Worm (Caenorhabditis elegans) whole organism, L4 larva: Measurements from ENCODE around the gene sto-2.

Experiments
- F37D6.2 ChIP-seq: sonication (generic microtip); optimal IDR thresholded peaks from 2 replicates; lab custom pipeline; 2016; ENCODE audit warnings: mild to moderate bottlenecking, missing genetic modification characterization, missing compliant biosample characterization
- F44E2.7 ChIP-seq: fragments of 200-800 bp; sonication (Bioruptor generic); IDR thresholded peaks from 2 replicates; pipeline ENCODE4 v2.1.2; 2022; ENCODE audit warnings: missing genetic modification characterization, missing compliant biosample characterization
- F49E8.2 ChIP-seq: sonication (generic microtip); optimal IDR thresholded peaks from 2 replicates; lab custom pipeline; 2016; ENCODE audit warnings: missing compliant biosample characterization, mild to moderate bottlenecking, missing genetic modification characterization, borderline replicate concordance
- Y105C5A.15 ChIP-seq: fragments of 200-800 bp; sonication (Bioruptor generic); IDR thresholded peaks from 2 replicates; pipeline ENCODE4 v1.3.6; 2022; ENCODE audit warnings: missing genetic modification characterization, missing compliant biosample characterization
- Y48G9A.11 ChIP-seq: fragments of 200-800 bp; sonication (Bioruptor generic); IDR thresholded peaks from 2 replicates; pipeline ENCODE4 v1.3.6; 2022; ENCODE audit warnings: missing genetic modification reagents, missing genetic modification characterization, missing compliant biosample characterization
- ZK546.5 ChIP-seq, 2 experiments: sonication (generic microtip); optimal IDR thresholded peaks; 2 replicates each; lab custom pipeline; 2017; ENCODE audit warnings: missing biosample characterization in 2 of 2, missing genetic modification characterization in 2 of 2
- aha-1 ChIP-seq: fragments of 150-350 bp; peaks from one replicate; lab custom pipeline; 2014; ENCODE audit warnings: missing biosample characterization, missing genetic modification characterization
- aly-2 ChIP-seq: sonication (generic microtip); optimal IDR thresholded peaks from 2 replicates; lab custom pipeline; 2018; ENCODE audit warnings: missing biosample characterization, missing genetic modification characterization
- ama-1 ChIP-seq: fragments of 150-350 bp; optimal IDR thresholded peaks from 2 replicates; lab custom pipeline; 2014; ENCODE audit warnings: inconsistent platforms, mixed read lengths
- attf-4 ChIP-seq: sonication (generic microtip); optimal IDR thresholded peaks from 3 replicates; lab custom pipeline; 2017; ENCODE audit warnings: missing biosample characterization, missing genetic modification characterization
- ceh-82 ChIP-seq: sonication (generic microtip); optimal IDR thresholded peaks from 2 replicates; lab custom pipeline; 2017; ENCODE audit warnings: missing biosample characterization, missing genetic modification characterization
- ces-1 ChIP-seq: fragments of 150-350 bp; sonication (generic microtip); optimal IDR thresholded peaks from 4 replicates; lab custom pipeline; 2014; ENCODE audit warnings: missing biosample characterization, missing genetic modification reagents, missing genetic modification characterization
- dmd-6 ChIP-seq: fragments of 200-800 bp; sonication (Bioruptor generic); IDR thresholded peaks from 2 replicates; pipeline ENCODE4 v1.3.6; 2022; ENCODE audit warnings: missing genetic modification reagents, missing genetic modification characterization, missing compliant biosample characterization
- dmd-8 ChIP-seq: fragments of 200-800 bp; sonication (Bioruptor generic); IDR thresholded peaks from 2 replicates; pipeline ENCODE4 v1.3.6; 2022; ENCODE audit warnings: missing genetic modification characterization, missing compliant biosample characterization
- dmd-9 ChIP-seq: fragments of 200-800 bp; sonication (Bioruptor generic); IDR thresholded peaks from 2 replicates; pipeline ENCODE4 v1.3.6; 2022; ENCODE audit warnings: missing genetic modification reagents, missing genetic modification characterization, missing compliant biosample characterization
- dve-1 ChIP-seq: sonication (generic microtip); optimal IDR thresholded peaks from 2 replicates; lab custom pipeline; 2017; ENCODE audit warnings: antibody characterized with exemption, mild to moderate bottlenecking, missing genetic modification characterization, missing compliant biosample characterization; ENCODE audit not compliant: insufficient read depth
- egl-27 ChIP-seq: sonication (generic microtip); optimal IDR thresholded peaks from 3 replicates; lab custom pipeline; 2017; ENCODE audit warnings: missing biosample characterization, missing genetic modification reagents, missing genetic modification characterization
- fkh-10 ChIP-seq: fragments of 150-350 bp; optimal IDR thresholded peaks from 2 replicates; lab custom pipeline; 2014; ENCODE audit warnings: missing biosample characterization, missing genetic modification reagents, missing genetic modification characterization
- hif-1 ChIP-seq, 2 experiments: sonication (generic microtip); optimal IDR thresholded peaks; 2 replicates each; lab custom pipeline; 2016 to 2017; ENCODE audit warnings: missing compliant biosample characterization in 2 of 2, missing genetic modification characterization in 2 of 2, missing genetic modification reagents in 2 of 2, missing genotype in 2 of 2, mild to moderate bottlenecking in 1 of 2
- hlh-11 ChIP-seq: fragments of 200-800 bp; sonication (Bioruptor generic); optimal IDR thresholded peaks from 2 replicates; lab custom pipeline; 2018; ENCODE audit warnings: mild to moderate bottlenecking, missing genetic modification characterization, missing compliant biosample characterization
- hlh-30 ChIP-seq: sonication (generic microtip); optimal IDR thresholded peaks from 2 replicates; lab custom pipeline; 2017; ENCODE audit warnings: antibody characterized with exemption, mild to moderate bottlenecking, missing genetic modification characterization, missing compliant biosample characterization; ENCODE audit not compliant: insufficient read depth
- hmg-1.1 ChIP-seq: fragments of 200-800 bp; sonication (Bioruptor generic); IDR thresholded peaks from 2 replicates; pipeline ENCODE4 v1.3.6; 2022; ENCODE audit warnings: missing genetic modification reagents, missing genetic modification characterization, missing compliant biosample characterization
- lin-13 ChIP-seq: fragments of 150-350 bp; optimal IDR thresholded peaks from 2 replicates; lab custom pipeline; 2014; ENCODE audit warnings: missing biosample characterization, missing genetic modification reagents, missing genetic modification characterization
- lin-38 ChIP-seq: fragments of 200-800 bp; sonication (Bioruptor generic); IDR thresholded peaks from 2 replicates; pipeline ENCODE4 v1.3.6; 2022; ENCODE audit warnings: missing genetic modification reagents, missing genetic modification characterization, missing compliant biosample characterization
- lsy-2 ChIP-seq, 2 experiments: fragments of 150-350 bp in 1 of 2; sonication (generic microtip) in 1 of 2; optimal IDR thresholded peaks; 2 replicates each; lab custom pipeline; 2014 to 2017; ENCODE audit warnings: missing biosample characterization in 2 of 2, missing genetic modification characterization in 2 of 2
- madf-9 ChIP-seq: fragments of 200-800 bp; sonication (Bioruptor generic); conservative IDR thresholded peaks from 2 replicates; pipeline ENCODE4 v1.3.6; 2022; ENCODE audit warnings: missing genetic modification reagents, missing genetic modification characterization, missing compliant biosample characterization
- mep-1 ChIP-seq: fragments of 150-350 bp; sonication (generic microtip); optimal IDR thresholded peaks from 3 replicates; lab custom pipeline; 2014; ENCODE audit warnings: missing biosample characterization, missing genetic modification characterization
- mxl-3 ChIP-seq: fragments of 200-800 bp; sonication (Bioruptor generic); optimal IDR thresholded peaks from 2 replicates; lab custom pipeline; 2018; ENCODE audit warnings: mild to moderate bottlenecking, missing genetic modification characterization, missing compliant biosample characterization
- nhr-102 ChIP-seq: sonication (generic microtip); optimal IDR thresholded peaks from 2 replicates; lab custom pipeline; 2016; ENCODE audit warnings: mild to moderate bottlenecking, missing genetic modification characterization, moderate library complexity, missing compliant biosample characterization
- nhr-28 ChIP-seq: fragments of 150-350 bp; optimal IDR thresholded peaks from 2 replicates; lab custom pipeline; 2014; ENCODE audit warnings: missing biosample characterization, missing genetic modification characterization
- pqm-1 ChIP-seq: sonication (generic microtip); optimal IDR thresholded peaks from 2 replicates; lab custom pipeline; 2017; ENCODE audit warnings: missing biosample characterization, missing genetic modification characterization
- rbr-2 ChIP-seq: sonication (generic microtip); optimal IDR thresholded peaks from 2 replicates; lab custom pipeline; 2016; ENCODE audit warnings: missing genotype, missing genetic modification characterization, missing compliant biosample characterization
- sdz-12 ChIP-seq: fragments of 200-800 bp; sonication (Bioruptor generic); optimal IDR thresholded peaks from 2 replicates; lab custom pipeline; 2018; ENCODE audit warnings: mild to moderate bottlenecking, missing genetic modification characterization, missing compliant biosample characterization
- snpc-4 ChIP-seq: fragments of 150-350 bp; optimal IDR thresholded peaks from 2 replicates; lab custom pipeline; 2014; ENCODE audit warnings: missing biosample characterization, missing genetic modification characterization
- spr-3 ChIP-seq: fragments of 200-800 bp; sonication (Bioruptor generic); optimal IDR thresholded peaks from 2 replicates; lab custom pipeline; 2018; ENCODE audit warnings: mild to moderate bottlenecking, missing genetic modification characterization, missing compliant biosample characterization
- tra-1 ChIP-seq: fragments of 200-800 bp; sonication (Bioruptor generic); IDR thresholded peaks from 2 replicates; pipeline ENCODE4 v1.3.6; 2022; ENCODE audit warnings: missing genetic modification reagents, missing genetic modification characterization, missing compliant biosample characterization
- unc-39 ChIP-seq: sonication (generic microtip); optimal IDR thresholded peaks from 2 replicates; lab custom pipeline; 2017; ENCODE audit warnings: missing biosample characterization, missing genetic modification characterization
- unc-62 ChIP-seq, 3 experiments: fragments of 150-350 bp in 1 of 3; sonication (generic microtip); optimal IDR thresholded peaks in 2 of 3; peaks in 1 of 3; 1 replicate in 1 of 3; 2 replicates in 2 of 3; lab custom pipeline; 2014 to 2017; ENCODE audit warnings: missing biosample characterization in 3 of 3, missing genetic modification characterization in 3 of 3, missing genetic modification reagents in 3 of 3, missing genotype in 1 of 3

Gene sto-2

ce11 chrX:5297942-5298611 lies 25.1 kb downstream of the sto-2 start, which contains the start of gene ift-81:
Gene ift-81, plus strand, starts transcription at chrX:5298561.
- TF ChIP-seq fkh-10 (peak; percentile 43), hlh-11 (tag; lab: Kevin White, UChicago) (peak; percentile 20), lin-13 (GFP tag; lab: Kevin White, UChicago) (no peak), hmg-1.1 (GFP tag; lab: Robert Waterston, UW) (peak; percentile 65), ZK546.5 (tag; optimal IDR thresholded peaks at IDR 0.05; lab: Kevin White, UChicago) (no peak), tra-1 (no peak), dmd-6 (GFP tag; lab: Robert Waterston, UW) (0 out of 2 replicates have a peak, but pooled peaks have one; percentile 16), lsy-2 (tag; optimal IDR thresholded peaks at IDR 0.05; lab: Kevin White, UChicago) (peak in 1 of 2 experiments; percentile 62), hlh-30 (tag; lab: Kevin White, UChicago) (peak; percentile 2), lin-38 (GFP tag; lab: Robert Waterston, UW) (0 out of 2 replicates have a peak, but pooled peaks have one; percentile 12), dve-1 (peak; percentile 55), rbr-2 (tag; lab: Kevin White, UChicago) (peak; percentile 66), F37D6.2 (peak; percentile 24), aha-1 (tag; lab: Kevin White, UChicago) (peak; percentile 96), nhr-28 (tag; lab: Kevin White, UChicago) (no peak), mep-1 (peak; percentile 54), pqm-1 (tag; lab: Kevin White, UChicago) (no peak), hif-1 (tag; optimal IDR thresholded peaks at IDR 0.05; lab: Kevin White, UChicago) (peak in 1 of 2 experiments; percentile 5)

ce11 chrX:5293862-5294261 lies 29.3 kb downstream of the sto-2 start:
- TF ChIP-seq hif-1 (tag; optimal IDR thresholded peaks at IDR 0.05; lab: Kevin White, UChicago) (peak in 1 of 2 experiments; percentile 5), egl-27 (no peak), hlh-30 (tag; lab: Kevin White, UChicago) (peak; percentile 50)
- TF ChIP-seq, all 104 proteins: peak for 2

ce11 chrX:5289106-5289505 lies 34.1 kb downstream of the sto-2 start:
- TF ChIP-seq nhr-102 (tag; lab: Kevin White, UChicago) (no peak), ceh-82 (tag; lab: Kevin White, UChicago) (no peak), lin-13 (GFP tag; lab: Kevin White, UChicago) (no peak), F44E2.7 (GFP tag; lab: Robert Waterston, UW) (no peak), ama-1 (lab: Kevin White, UChicago) (no peak), dmd-9 (no peak), snpc-4 (tag; lab: Kevin White, UChicago) (no peak), Y105C5A.15 (GFP tag; lab: Robert Waterston, UW) (no peak), aha-1 (tag; lab: Kevin White, UChicago) (peak; percentile 65), aly-2 (tag; lab: Kevin White, UChicago) (no peak), lsy-2 (tag; optimal IDR thresholded peaks at IDR 0.05; lab: Kevin White, UChicago) (no peak), madf-9 (GFP tag; lab: Robert Waterston, UW) (no peak), unc-62 (GFP tag; optimal IDR thresholded peaks at IDR 0.05 in 1 of 2; lab: Kevin White, UChicago) (peak in 1 of 2 experiments; percentile 95), unc-62 (tag; optimal IDR thresholded peaks at IDR 0.05; lab: Kevin White, UChicago) (no peak), unc-39 (tag; lab: Kevin White, UChicago) (no peak), hlh-11 (tag; lab: Kevin White, UChicago) (no peak), hif-1 (tag; optimal IDR thresholded peaks at IDR 0.05; lab: Kevin White, UChicago) (no peak), sdz-12 (no peak)

- TF ChIP-seq hlh-11 (tag; lab: Kevin White, UChicago): no peak
- TF ChIP-seq Y48G9A.11 (GFP tag; lab: Robert Waterston, UW): no peak
- TF ChIP-seq spr-3 (GFP tag; lab: Kevin White, UChicago): no peak
- no peak for TF ChIP-seq attf-4
- no peak for TF ChIP-seq mxl-3 (GFP tag; lab: Kevin White, UChicago)
- no peak for TF ChIP-seq F49E8.2 (tag; lab: Kevin White, UChicago)
- TF ChIP-seq ces-1: no peak
- TF ChIP-seq dmd-9: no peak
- TF ChIP-seq hmg-1.1 (GFP tag; lab: Robert Waterston, UW): no peak
- TF ChIP-seq dmd-8: no peak
- TF ChIP-seq, all 104 proteins: peak for 0
Observed at ce11 chrX:5283531-5283930, 39.7 kb downstream of the sto-2 start, which contains the start of gene vps-41. Gene vps-41, plus strand, starts transcription at chrX:5283831.
